Fruit fly (Drosophila melanogaster): ENCODE data around the gene TfIIB.

dm6 chr2L:10387869-10388726 is 43.0 kb upstream of the TfIIB start, which contains the start of gene da:
- TF ChIP-seq Vsx2 (GFP tag; optimal IDR thresholded peaks at IDR 0.05; ENCODE audit: partially characterized antibody) (no peak), psq (GFP tag; optimal IDR thresholded peaks at IDR 0.05) (peak; percentile 8), dl (GFP tag; optimal IDR thresholded peaks at IDR 0.05; ENCODE audit: insufficient read depth in 1 of 2, partially characterized antibody in 2 of 2) (no peak), OdsH (GFP tag; optimal IDR thresholded peaks at IDR 0.05) (no peak), ey (GFP tag; optimal IDR thresholded peaks at IDR 0.05) (peak; percentile 33), dsf (GFP tag; optimal IDR thresholded peaks at IDR 0.05; ENCODE audit: borderline replicate concordance) (no peak), brk (GFP tag; optimal IDR thresholded peaks at IDR 0.05) (no peak), CrebA (GFP tag; optimal IDR thresholded peaks at IDR 0.05; ENCODE audit: borderline replicate concordance) (no peak), Myc (optimal IDR thresholded peaks at IDR 0.05) (no peak)

Data from whole organism, wandering third instar larva.